1 fruit fly cellular context compared by ENCODE assay signal in the genomic region with DNA sequence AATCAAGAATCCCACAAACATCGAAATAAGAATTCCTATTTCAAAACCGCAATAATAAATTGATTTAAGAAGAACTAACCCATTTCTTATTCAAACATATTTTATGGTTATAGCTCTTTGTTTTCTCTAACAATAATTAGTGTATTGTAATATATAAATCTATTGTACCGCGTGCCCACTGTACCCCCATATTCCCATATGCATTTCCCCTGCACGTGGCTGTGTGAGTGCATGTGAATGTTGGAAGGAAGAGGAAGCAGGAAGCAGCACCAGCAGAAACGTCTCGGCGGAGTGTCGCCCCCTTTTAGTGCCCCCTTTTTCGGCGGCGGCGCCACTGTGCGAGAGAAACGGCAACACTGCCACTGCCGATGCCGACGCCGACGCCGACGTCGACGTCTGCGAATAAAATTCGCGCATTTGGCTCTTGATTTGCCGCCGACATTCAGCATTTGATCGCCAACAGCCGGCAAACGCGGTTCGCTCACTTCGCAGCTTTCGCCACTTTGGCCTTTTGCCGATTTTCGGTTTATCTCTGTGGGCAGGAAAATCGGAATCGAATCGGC.
TF ChIP-seq lines count a peak whose summit lies in the region.

No protein-coding gene starts in this region.

TF ChIP-seq in whole organism, embryonic, 481 proteins besides CTCF, POLR2A, EP300 and RAD21 (continued from another document and continues in another):
- TF ChIP-seq CG31365 (tag; optimal IDR thresholded peaks at IDR 0.05; lab: Kevin White, UChicago) = no peak
- TF ChIP-seq CG17568 (GFP tag; optimal IDR thresholded peaks at IDR 0.05; lab: Kevin White, UChicago) = no peak
- 0 out of 2 replicates have a peak, but pooled peaks have one; percentile 26 for TF ChIP-seq Atf6 (GFP tag; IDR thresholded peaks at IDR 0.05; lab: Robert Waterston, UW)
- no peak; the same call in 2 of the 3 replicates for TF ChIP-seq hb (GFP tag; IDR thresholded peaks at IDR 0.05; lab: Robert Waterston, UW; ENCODE audit: partially characterized antibody)
- TF ChIP-seq bbx (GFP tag; IDR thresholded peaks at IDR 0.05; lab: Robert Waterston, UW; ENCODE audit: partially characterized antibody) = 0 out of 2 replicates have a peak, but pooled peaks have one; percentile 13
- TF ChIP-seq CG12769 (tag; optimal IDR thresholded peaks at IDR 0.05; lab: Kevin White, UChicago) = peak; percentile 50
- peak; percentile 74 for TF ChIP-seq Dbx (GFP tag; IDR thresholded peaks at IDR 0.05; lab: Robert Waterston, UW)
- TF ChIP-seq MBD-R2 (GFP tag; IDR thresholded peaks at IDR 0.05; lab: Robert Waterston, UW) = peak; percentile 38; the same call in 1 of the 2 replicates
- TF ChIP-seq Myb (GFP tag; optimal IDR thresholded peaks at IDR 0.05; lab: Kevin White, UChicago) = peak; percentile 26
- TF ChIP-seq Meics (GFP tag; optimal IDR thresholded peaks at IDR 0.05; lab: Kevin White, UChicago) = peak; percentile 39
- TF ChIP-seq CG8944 (GFP tag; optimal IDR thresholded peaks at IDR 0.05; lab: Kevin White, UChicago) = peak; percentile 33
- TF ChIP-seq ase (GFP tag; IDR thresholded peaks at IDR 0.05; lab: Robert Waterston, UW) = 0 out of 3 replicates have a peak, but pooled peaks have one; percentile 37
- TF ChIP-seq psq (GFP tag; optimal IDR thresholded peaks at IDR 0.05; lab: Kevin White, UChicago) = no peak
- TF ChIP-seq CG14667 (GFP tag; IDR thresholded peaks at IDR 0.05; lab: Robert Waterston, UW) = 0 out of 2 replicates have a peak, but pooled peaks have one; percentile 18
- 0 out of 2 replicates have a peak, but pooled peaks have one; percentile 28 for TF ChIP-seq CG14014 (GFP tag; IDR thresholded peaks at IDR 0.05; lab: Robert Waterston, UW)
- peak; percentile 33 for TF ChIP-seq Fer1 (GFP tag; optimal IDR thresholded peaks at IDR 0.05; lab: Kevin White, UChicago)
- TF ChIP-seq dpn (GFP tag; optimal IDR thresholded peaks at IDR 0.05; lab: Kevin White, UChicago) = peak in 1 of 2 experiments; percentile 29
- peak; percentile 10 for TF ChIP-seq unpg (GFP tag; optimal IDR thresholded peaks at IDR 0.05; lab: Kevin White, UChicago)
- TF ChIP-seq scrt (GFP tag; optimal IDR thresholded peaks at IDR 0.05; lab: Kevin White, UChicago) = no peak
- 0 out of 2 replicates have a peak, but pooled peaks have one; percentile 30 for TF ChIP-seq E2f1 (GFP tag; IDR thresholded peaks at IDR 0.05; lab: Robert Waterston, UW)
- peak; percentile 54 for TF ChIP-seq Chrac-16 (GFP tag; optimal IDR thresholded peaks at IDR 0.05; lab: Kevin White, UChicago)
- peak; percentile 53 for TF ChIP-seq sisA (GFP tag; IDR thresholded peaks at IDR 0.05; lab: Robert Waterston, UW)
- peak; percentile 37 for TF ChIP-seq CG9727 (GFP tag; optimal IDR thresholded peaks at IDR 0.05; lab: Kevin White, UChicago)
- peak; percentile 17 for TF ChIP-seq HHEX (GFP tag; optimal IDR thresholded peaks at IDR 0.05; lab: Kevin White, UChicago)
- TF ChIP-seq CG32532 (GFP tag; IDR thresholded peaks at IDR 0.05; lab: Robert Waterston, UW) = peak; percentile 82
- peak; percentile 23 for TF ChIP-seq NK7.1 (GFP tag; optimal IDR thresholded peaks at IDR 0.05; lab: Kevin White, UChicago)
- TF ChIP-seq CG12942 (GFP tag; optimal IDR thresholded peaks at IDR 0.05; lab: Kevin White, UChicago) = peak; percentile 10
- peak; percentile 84 for TF ChIP-seq slbo (GFP tag; IDR thresholded peaks at IDR 0.05; lab: Robert Waterston, UW)
- TF ChIP-seq CG18619 (GFP tag; optimal IDR thresholded peaks at IDR 0.05; lab: Kevin White, UChicago) = peak; percentile 9
- TF ChIP-seq pzg (GFP tag; optimal IDR thresholded peaks at IDR 0.05; lab: Kevin White, UChicago) = peak; percentile 18
- TF ChIP-seq da (GFP tag; optimal IDR thresholded peaks at IDR 0.05; lab: Kevin White, UChicago) = no peak
- peak; percentile 12; the same call in 1 of the 2 replicates for TF ChIP-seq CG10366 (GFP tag; IDR thresholded peaks at IDR 0.05; lab: Robert Waterston, UW)
- peak; percentile 21 for TF ChIP-seq CG33213 (GFP tag; optimal IDR thresholded peaks at IDR 0.05; lab: Kevin White, UChicago)
- 0 out of 2 replicates have a peak, but pooled peaks have one; percentile 17 for TF ChIP-seq CG5953 (GFP tag; IDR thresholded peaks at IDR 0.05; lab: Robert Waterston, UW)
- TF ChIP-seq Gug (GFP tag; IDR thresholded peaks at IDR 0.05; lab: Robert Waterston, UW) = peak; percentile 55; the same call in 1 of the 4 replicates
- TF ChIP-seq H15 (GFP tag; IDR thresholded peaks at IDR 0.05; lab: Robert Waterston, UW) = no peak
- TF ChIP-seq Med (GFP tag; lab: Kevin White, UChicago) = peak; percentile 92
- no peak for TF ChIP-seq prd (optimal IDR thresholded peaks at IDR 0.05; lab: Kevin White, UChicago)
- peak; percentile 67 for TF ChIP-seq prd (GFP tag; IDR thresholded peaks at IDR 0.05; lab: Robert Waterston, UW)
- TF ChIP-seq ftz-f1 (GFP tag; optimal IDR thresholded peaks at IDR 0.05; lab: Kevin White, UChicago) = peak; percentile 25
- peak; percentile 5 for TF ChIP-seq CG2202 (tag; optimal IDR thresholded peaks at IDR 0.05; lab: Kevin White, UChicago)
- TF ChIP-seq sug (tag; optimal IDR thresholded peaks at IDR 0.05; lab: Kevin White, UChicago) = no peak
- no peak for TF ChIP-seq toy (GFP tag; IDR thresholded peaks at IDR 0.05; lab: Robert Waterston, UW)
- no peak for TF ChIP-seq CkIIα-i1 (GFP tag; IDR thresholded peaks at IDR 0.05; lab: Robert Waterston, UW)
- no peak for TF ChIP-seq Max (GFP tag; optimal IDR thresholded peaks at IDR 0.05; lab: Kevin White, UChicago)
- TF ChIP-seq CG7786 (GFP tag; optimal IDR thresholded peaks at IDR 0.05; lab: Kevin White, UChicago) = peak; percentile 59
- peak; percentile 8 for TF ChIP-seq CHES-1-like (GFP tag; optimal IDR thresholded peaks at IDR 0.05; lab: Kevin White, UChicago)
- no peak for TF ChIP-seq CG1792 (GFP tag; optimal IDR thresholded peaks at IDR 0.05; lab: Kevin White, UChicago)
- peak; percentile 73; the same call in 2 of the 3 replicates for TF ChIP-seq ci (GFP tag; IDR thresholded peaks at IDR 0.05; lab: Robert Waterston, UW)
- peak; percentile 10 for TF ChIP-seq Sry-β (GFP tag; optimal IDR thresholded peaks at IDR 0.05; lab: Kevin White, UChicago)
- TF ChIP-seq Blimp-1 (GFP tag; optimal IDR thresholded peaks at IDR 0.05; lab: Kevin White, UChicago) = peak; percentile 45
- no peak for TF ChIP-seq Neu2 (GFP tag; optimal IDR thresholded peaks at IDR 0.05; lab: Kevin White, UChicago; ENCODE audit: borderline replicate concordance)
- TF ChIP-seq CG11093 (GFP tag; IDR thresholded peaks at IDR 0.05; lab: Robert Waterston, UW) = peak; percentile 17; the same call in 1 of the 3 replicates
- peak; percentile 36; the same call in 1 of the 2 replicates for TF ChIP-seq Ptx1 (GFP tag; IDR thresholded peaks at IDR 0.05; lab: Robert Waterston, UW)
- peak; percentile 34 for TF ChIP-seq CG1603 (tag; optimal IDR thresholded peaks at IDR 0.05; lab: Kevin White, UChicago)
- TF ChIP-seq B-H2 (GFP tag; optimal IDR thresholded peaks at IDR 0.05; lab: Kevin White, UChicago) = peak; percentile 56
- peak; percentile 20; the same call in 1 of the 2 replicates for TF ChIP-seq CG10321 (GFP tag; IDR thresholded peaks at IDR 0.05; lab: Robert Waterston, UW)
- TF ChIP-seq Ets97D (GFP tag; optimal IDR thresholded peaks at IDR 0.05; lab: Kevin White, UChicago) = peak; percentile 23
- TF ChIP-seq CG15073 (GFP tag; optimal IDR thresholded peaks at IDR 0.05; lab: Kevin White, UChicago) = no peak
- TF ChIP-seq CG1832 (GFP tag; optimal IDR thresholded peaks at IDR 0.05; lab: Kevin White, UChicago) = peak; percentile 49
- TF ChIP-seq dm (GFP tag; optimal IDR thresholded peaks at IDR 0.05; lab: Kevin White, UChicago) = peak; percentile 38
- peak; percentile 16 for TF ChIP-seq CG14710 (tag; optimal IDR thresholded peaks at IDR 0.05; lab: Kevin White, UChicago)
- TF ChIP-seq CG16815 (GFP tag; optimal IDR thresholded peaks at IDR 0.05; lab: Kevin White, UChicago) = peak; percentile 29
- peak; percentile 28 for TF ChIP-seq fd96Cb (tag; optimal IDR thresholded peaks at IDR 0.05; lab: Kevin White, UChicago)
- peak; percentile 55 for TF ChIP-seq HLHmδ (GFP tag; optimal IDR thresholded peaks at IDR 0.05; lab: Kevin White, UChicago)
- no peak; the same call in 1 of the 2 replicates for TF ChIP-seq ssp (GFP tag; IDR thresholded peaks at IDR 0.05; lab: Robert Waterston, UW)
- peak; percentile 69 for TF ChIP-seq NFAT (GFP tag; IDR thresholded peaks at IDR 0.05; lab: Robert Waterston, UW)
- peak; percentile 5 for TF ChIP-seq CG12391 (tag; optimal IDR thresholded peaks at IDR 0.05; lab: Kevin White, UChicago)
- 0 out of 2 replicates have a peak, but pooled peaks have one; percentile 18 for TF ChIP-seq CG31224 (GFP tag; IDR thresholded peaks at IDR 0.05; lab: Robert Waterston, UW)
- peak; percentile 44 for TF ChIP-seq CG7987 (GFP tag; optimal IDR thresholded peaks at IDR 0.05; lab: Kevin White, UChicago)
- TF ChIP-seq Awh (GFP tag; IDR thresholded peaks at IDR 0.05; lab: Robert Waterston, UW) = 0 out of 2 replicates have a peak, but pooled peaks have one; percentile 39
- TF ChIP-seq sens (GFP tag; lab: Kevin White, UChicago) = peak; percentile 19
- TF ChIP-seq Sox102F (GFP tag; optimal IDR thresholded peaks at IDR 0.05; lab: Kevin White, UChicago) = peak; percentile 10
- peak; percentile 12 for TF ChIP-seq Hsf (GFP tag; optimal IDR thresholded peaks at IDR 0.05; lab: Kevin White, UChicago)
- TF ChIP-seq Ets65A (GFP tag; lab: Kevin White, UChicago) = peak; percentile 59
- TF ChIP-seq B-H1 (GFP tag; IDR thresholded peaks at IDR 0.05; lab: Robert Waterston, UW) = no peak
- TF ChIP-seq Optix (GFP tag; IDR thresholded peaks at IDR 0.05; lab: Robert Waterston, UW) = 0 out of 3 replicates have a peak, but pooled peaks have one; percentile 42
- TF ChIP-seq gcm (GFP tag; optimal IDR thresholded peaks at IDR 0.05; lab: Kevin White, UChicago) = peak; percentile 74
- no peak for TF ChIP-seq CG8281 (tag; optimal IDR thresholded peaks at IDR 0.05; lab: Kevin White, UChicago)
- TF ChIP-seq CG2678 (tag; optimal IDR thresholded peaks at IDR 0.05; lab: Kevin White, UChicago) = peak; percentile 23
- TF ChIP-seq CG1647 (GFP tag; optimal IDR thresholded peaks at IDR 0.05; lab: Kevin White, UChicago) = peak; percentile 4
- 0 out of 2 replicates have a peak, but pooled peaks have one; percentile 10 for TF ChIP-seq Dref (GFP tag; IDR thresholded peaks at IDR 0.05; lab: Robert Waterston, UW)
- peak; percentile 67 for TF ChIP-seq row (GFP tag; IDR thresholded peaks at IDR 0.05; lab: Robert Waterston, UW)
- no peak for TF ChIP-seq ac (GFP tag; optimal IDR thresholded peaks at IDR 0.05; lab: Kevin White, UChicago)
- peak; percentile 69 for TF ChIP-seq corto (GFP tag; optimal IDR thresholded peaks at IDR 0.05; lab: Kevin White, UChicago)
- peak; percentile 38; the same call in 1 of the 2 replicates for TF ChIP-seq lmd (GFP tag; IDR thresholded peaks at IDR 0.05; lab: Robert Waterston, UW)
- no peak for TF ChIP-seq Mrtf (GFP tag; IDR thresholded peaks at IDR 0.05; lab: Robert Waterston, UW)
- 0 out of 3 replicates have a peak, but pooled peaks have one; percentile 22 for TF ChIP-seq CG11560 (tag; IDR thresholded peaks at IDR 0.05; lab: Robert Waterston, UW)
- peak; percentile 4 for TF ChIP-seq CG12219 (GFP tag; optimal IDR thresholded peaks at IDR 0.05; lab: Kevin White, UChicago)
- TF ChIP-seq CG18011 (GFP tag; optimal IDR thresholded peaks at IDR 0.05; lab: Kevin White, UChicago) = peak; percentile 73
- no peak for TF ChIP-seq tll (GFP tag; optimal IDR thresholded peaks at IDR 0.05; lab: Kevin White, UChicago)
- TF ChIP-seq caup (GFP tag; optimal IDR thresholded peaks at IDR 0.05; lab: Kevin White, UChicago; ENCODE audit: severe bottlenecking) = peak; percentile 8
- peak; percentile 71 for TF ChIP-seq lbe (GFP tag; optimal IDR thresholded peaks at IDR 0.05; lab: Kevin White, UChicago)
- TF ChIP-seq dysf (GFP tag; IDR thresholded peaks at IDR 0.05; lab: Robert Waterston, UW) = peak; percentile 52; the same call in 2 of the 3 replicates
- TF ChIP-seq az2 (GFP tag; optimal IDR thresholded peaks at IDR 0.05; lab: Kevin White, UChicago) = no peak
- TF ChIP-seq unc-4 (GFP tag; IDR thresholded peaks at IDR 0.05; lab: Robert Waterston, UW; ENCODE audit: partially characterized antibody) = no peak
- peak; percentile 29 for TF ChIP-seq PHDP (tag; optimal IDR thresholded peaks at IDR 0.05; lab: Kevin White, UChicago)
- TF ChIP-seq CG16779 (GFP tag; IDR thresholded peaks at IDR 0.05; lab: Robert Waterston, UW) = 0 out of 2 replicates have a peak, but pooled peaks have one; percentile 16
- no peak for TF ChIP-seq sens-2 (GFP tag; IDR thresholded peaks at IDR 0.05; lab: Robert Waterston, UW)
- no peak for TF ChIP-seq CG6854 (GFP tag; optimal IDR thresholded peaks at IDR 0.05; lab: Kevin White, UChicago)
- TF ChIP-seq bsh (GFP tag; optimal IDR thresholded peaks at IDR 0.05; lab: Kevin White, UChicago) = peak in 1 of 2 experiments; percentile 41
- TF ChIP-seq Vsx1 (GFP tag; optimal IDR thresholded peaks at IDR 0.05; lab: Kevin White, UChicago) = no peak
- peak; percentile 23 for TF ChIP-seq CG3281 (GFP tag; optimal IDR thresholded peaks at IDR 0.05; lab: Kevin White, UChicago)
- no peak for TF ChIP-seq CG1602 (GFP tag; optimal IDR thresholded peaks at IDR 0.05; lab: Kevin White, UChicago)
- TF ChIP-seq ind (GFP tag; optimal IDR thresholded peaks at IDR 0.05; lab: Kevin White, UChicago) = peak; percentile 50
- TF ChIP-seq nmo (GFP tag; optimal IDR thresholded peaks at IDR 0.05; lab: Kevin White, UChicago) = peak; percentile 17
- 0 out of 2 replicates have a peak, but pooled peaks have one; percentile 15 for TF ChIP-seq E2f2 (GFP tag; IDR thresholded peaks at IDR 0.05; lab: Robert Waterston, UW)
- peak; percentile 43 for TF ChIP-seq CG6254 (GFP tag; optimal IDR thresholded peaks at IDR 0.05; lab: Kevin White, UChicago)
- no peak for TF ChIP-seq Tbp (GFP tag; optimal IDR thresholded peaks at IDR 0.05; lab: Kevin White, UChicago)
- peak; percentile 29 for TF ChIP-seq vvl (GFP tag; IDR thresholded peaks at IDR 0.05; lab: Robert Waterston, UW)
- TF ChIP-seq pan (optimal IDR thresholded peaks at IDR 0.05; lab: Kevin White, UChicago) = no peak
- peak in 1 of 2 experiments; percentile 26 for TF ChIP-seq pan (GFP tag; optimal IDR thresholded peaks at IDR 0.05 in 1 of 2, IDR thresholded peaks at IDR 0.05 in 1 of 2)
- TF ChIP-seq disco-r (GFP tag; optimal IDR thresholded peaks at IDR 0.05; lab: Kevin White, UChicago) = no peak
- TF ChIP-seq her (GFP tag; optimal IDR thresholded peaks at IDR 0.05; lab: Kevin White, UChicago) = no peak
- peak; percentile 5 for TF ChIP-seq exex (tag; optimal IDR thresholded peaks at IDR 0.05; lab: Kevin White, UChicago)
- no peak for TF ChIP-seq CG15011 (GFP tag; optimal IDR thresholded peaks at IDR 0.05; lab: Kevin White, UChicago)
- peak; percentile 72 for TF ChIP-seq CG9932 (GFP tag; IDR thresholded peaks at IDR 0.05; lab: Robert Waterston, UW)
- TF ChIP-seq al (GFP tag; IDR thresholded peaks at IDR 0.05; lab: Robert Waterston, UW) = peak; percentile 54; the same call in 1 of the 2 replicates
- peak; percentile 31; the same call in 1 of the 2 replicates for TF ChIP-seq sob (GFP tag; IDR thresholded peaks at IDR 0.05; lab: Robert Waterston, UW)
